Fruit fly (Drosophila melanogaster) whole organism, embryonic: ENCODE data around the gene AlaRS.

Experiments
- Abd-B ChIP-seq: fragments of 200-800 bp; sonication (Bioruptor generic); optimal IDR thresholded peaks from 2 replicates; lab custom pipeline; 2018; ENCODE audit warnings: missing biosample characterization, mild to moderate bottlenecking, missing genetic modification characterization, moderate library complexity
- Atf6 ChIP-seq: fragments of 200-800 bp; sonication (Bioruptor generic); IDR thresholded peaks from 2 replicates; pipeline ENCODE4 v1.3.6; 2022; ENCODE audit warnings: missing biosample characterization, missing genetic modification characterization
- CG10147 ChIP-seq: fragments of 200-800 bp; sonication (Bioruptor generic); optimal IDR thresholded peaks from 2 replicates; lab custom pipeline; 2019; ENCODE audit warnings: missing biosample characterization, mild to moderate bottlenecking, missing genetic modification characterization, moderate library complexity
- CG10209 ChIP-seq: fragments of 200-800 bp; sonication (Bioruptor generic); optimal IDR thresholded peaks from 3 replicates; lab custom pipeline; 2017; ENCODE audit warnings: missing biosample characterization, mild to moderate bottlenecking, missing genetic modification characterization, missing genetic modification reagents
- CG10267 ChIP-seq: fragments of 200-800 bp; sonication (Bioruptor generic); optimal IDR thresholded peaks from 2 replicates; lab custom pipeline; 2018; ENCODE audit warnings: missing biosample characterization, mild to moderate bottlenecking, missing genetic modification characterization, moderate library complexity
- CG11398 ChIP-seq: fragments of 200-800 bp; sonication (Bioruptor generic); optimal IDR thresholded peaks from 2 replicates; lab custom pipeline; 2016; ENCODE audit warnings: missing biosample characterization, missing genetic modification characterization
- CG11695 ChIP-seq: fragments of 200-800 bp; sonication (Bioruptor generic); IDR thresholded peaks from 3 replicates; pipeline ENCODE4 v1.3.6; 2022; ENCODE audit warnings: missing biosample characterization, missing genetic modification characterization
- CG12104 ChIP-seq: fragments of 200-800 bp; sonication (Bioruptor generic); optimal IDR thresholded peaks from 3 replicates; lab custom pipeline; 2016; ENCODE audit warnings: missing biosample characterization, missing genetic modification characterization
- CG12219 ChIP-seq: fragments of 200-800 bp; sonication (Bioruptor generic); optimal IDR thresholded peaks from 3 replicates; lab custom pipeline; 2018; ENCODE audit warnings: missing biosample characterization, mild to moderate bottlenecking, missing genetic modification characterization
- CG12391 ChIP-seq: fragments of 200-800 bp; sonication (Bioruptor generic); optimal IDR thresholded peaks from 3 replicates; lab custom pipeline; 2018; ENCODE audit warnings: missing biosample characterization, mild to moderate bottlenecking, missing genetic modification characterization, moderate library complexity
- CG17186 ChIP-seq: fragments of 200-800 bp; sonication (Bioruptor generic); optimal IDR thresholded peaks from 3 replicates; lab custom pipeline; 2017; ENCODE audit warnings: missing biosample characterization, missing genetic modification reagents, missing genetic modification characterization
- CG17829 ChIP-seq: fragments of 200-800 bp; optimal IDR thresholded peaks from 2 replicates; lab custom pipeline; 2019; ENCODE audit warnings: missing biosample characterization, mild to moderate bottlenecking, missing genetic modification characterization, moderate library complexity
- CG18476 ChIP-seq: fragments of 200-800 bp; sonication (Bioruptor generic); optimal IDR thresholded peaks from 2 replicates; lab custom pipeline; 2016; ENCODE audit warnings: missing biosample characterization, mild to moderate bottlenecking, missing genetic modification characterization
- CG18764 ChIP-seq: fragments of 200-800 bp; sonication (Bioruptor generic); optimal IDR thresholded peaks from 3 replicates; lab custom pipeline; 2016; ENCODE audit warnings: missing biosample characterization, missing genetic modification characterization
- CG2712 ChIP-seq: fragments of 200-800 bp; optimal IDR thresholded peaks from 3 replicates; lab custom pipeline; 2019; ENCODE audit warnings: missing biosample characterization, mild to moderate bottlenecking, missing genetic modification characterization, moderate library complexity
- CG31224 ChIP-seq: fragments of 200-800 bp; sonication (Bioruptor generic); IDR thresholded peaks from 2 replicates; pipeline ENCODE4 v1.3.6; 2022; ENCODE audit warnings: missing biosample characterization, missing genetic modification characterization
- CG3407 ChIP-seq: fragments of 200-800 bp; sonication (Bioruptor generic); optimal IDR thresholded peaks from 2 replicates; lab custom pipeline; 2018; ENCODE audit warnings: missing biosample characterization, mild to moderate bottlenecking, missing genetic modification characterization
- CG3847 ChIP-seq: fragments of 200-800 bp; sonication (Bioruptor generic); IDR thresholded peaks from 2 replicates; pipeline ENCODE4 v1.3.6; 2022; ENCODE audit warnings: missing biosample characterization, missing genetic modification characterization
- CG3995 ChIP-seq: fragments of 200-800 bp; sonication (Bioruptor generic); optimal IDR thresholded peaks from 3 replicates; lab custom pipeline; 2016; ENCODE audit warnings: missing biosample characterization, missing genetic modification characterization
- CG7745 ChIP-seq: fragments of 200-800 bp; sonication (Bioruptor generic); optimal IDR thresholded peaks from 2 replicates; lab custom pipeline; 2018; ENCODE audit warnings: missing biosample characterization, mild to moderate bottlenecking, missing genetic modification characterization, moderate library complexity
- Chrac-16 ChIP-seq: fragments of 200-800 bp; sonication (Bioruptor generic); optimal IDR thresholded peaks from 3 replicates; lab custom pipeline; 2016; ENCODE audit warnings: missing biosample characterization, missing genetic modification characterization
- Deaf1 ChIP-seq: fragments of 200-800 bp; optimal IDR thresholded peaks from 3 replicates; lab custom pipeline; 2019; ENCODE audit warnings: missing biosample characterization, mild to moderate bottlenecking, missing genetic modification characterization, moderate library complexity
- E2f1 ChIP-seq: fragments of 200-800 bp; sonication (Bioruptor generic); IDR thresholded peaks from 2 replicates; pipeline ENCODE4 v1.3.6; 2022; ENCODE audit warnings: missing biosample characterization, missing genetic modification characterization
- Fer2 ChIP-seq: fragments of 200-800 bp; sonication (Bioruptor generic); optimal IDR thresholded peaks from 2 replicates; lab custom pipeline; 2018; ENCODE audit warnings: missing biosample characterization, mild to moderate bottlenecking, missing genetic modification characterization, moderate library complexity
- Gsc ChIP-seq: fragments of 200-800 bp; sonication (Bioruptor generic); IDR thresholded peaks from 2 replicates; pipeline ENCODE4 v1.3.6; 2022; ENCODE audit warnings: missing biosample characterization, missing genetic modification characterization
- Hr3 ChIP-seq: fragments of 200-800 bp; sonication (Bioruptor generic); optimal IDR thresholded peaks from 3 replicates; lab custom pipeline; 2016; ENCODE audit warnings: missing biosample characterization, missing genetic modification characterization
- Ptx1 ChIP-seq: fragments of 200-800 bp; sonication (Bioruptor generic); IDR thresholded peaks from 2 replicates; pipeline ENCODE4 v1.3.6; 2022; ENCODE audit warnings: missing biosample characterization, missing genetic modification characterization
- Side ChIP-seq: fragments of 200-800 bp; sonication (Bioruptor generic); optimal IDR thresholded peaks from 2 replicates; lab custom pipeline; 2016; ENCODE audit warnings: missing biosample characterization, missing genetic modification characterization
- Sin3A ChIP-seq: fragments of >200 bp; optimal IDR thresholded peaks from 2 replicates; lab custom pipeline; 2018
- Sry-β ChIP-seq: fragments of 200-800 bp; sonication (Bioruptor generic); optimal IDR thresholded peaks from 2 replicates; lab custom pipeline; 2018; ENCODE audit warnings: missing biosample characterization, mild to moderate bottlenecking, missing genetic modification characterization, moderate library complexity
- Stat92E ChIP-seq, 3 experiments: fragments of >200 bp in 2 of 3; fragments of 200-800 bp in 1 of 3; sonication (Bioruptor generic) in 1 of 3; optimal IDR thresholded peaks; 2 replicates each; lab custom pipeline; 2017 to 2019; ENCODE audit warnings: missing biosample characterization in 3 of 3, missing genetic modification characterization in 3 of 3, mild to moderate bottlenecking in 1 of 3, moderate library complexity in 1 of 3
- amos ChIP-seq: fragments of 200-800 bp; sonication (Bioruptor generic); IDR thresholded peaks from 2 replicates; pipeline ENCODE4 v1.3.6; 2022; ENCODE audit warnings: missing biosample characterization, missing genetic modification characterization; ENCODE audit not compliant: partially characterized antibody
- bab2 ChIP-seq: fragments of 200-800 bp; sonication (Bioruptor generic); optimal IDR thresholded peaks from 2 replicates; lab custom pipeline; 2016; ENCODE audit warnings: missing biosample characterization, missing genetic modification characterization
- bowl ChIP-seq: fragments of 200-800 bp; sonication (Bioruptor generic); IDR thresholded peaks from 2 replicates; pipeline ENCODE4 v1.3.6; 2022; ENCODE audit warnings: missing biosample characterization, missing genetic modification characterization
- gce ChIP-seq: fragments of 200-800 bp; sonication (Bioruptor generic); IDR thresholded peaks from 3 replicates; pipeline ENCODE4 v1.3.6; 2022; ENCODE audit warnings: missing biosample characterization, missing genetic modification characterization
- gcm2 ChIP-seq: fragments of 200-800 bp; sonication (Bioruptor generic); optimal IDR thresholded peaks from 2 replicates; lab custom pipeline; 2016; ENCODE audit warnings: missing biosample characterization, missing genetic modification characterization
- gfzf ChIP-seq: fragments of 200-800 bp; sonication (Bioruptor generic); optimal IDR thresholded peaks from 2 replicates; lab custom pipeline; 2016; ENCODE audit warnings: missing biosample characterization, mild to moderate bottlenecking, missing genetic modification characterization, moderate library complexity
- gsb ChIP-seq: fragments of 200-800 bp; sonication (Bioruptor generic); IDR thresholded peaks from 2 replicates; pipeline ENCODE4 v1.3.6; 2022; ENCODE audit warnings: missing biosample characterization, missing genetic modification characterization
- hth ChIP-seq: fragments of >200 bp; optimal IDR thresholded peaks from 2 replicates; lab custom pipeline; 2017; ENCODE audit warnings: inconsistent platforms
- jing ChIP-seq: fragments of 200-800 bp; sonication (Bioruptor generic); optimal IDR thresholded peaks from 2 replicates; lab custom pipeline; 2018; ENCODE audit warnings: missing biosample characterization, mild to moderate bottlenecking, missing genetic modification characterization
- kay ChIP-seq: fragments of 200-800 bp; sonication (Bioruptor generic); optimal IDR thresholded peaks from 2 replicates; lab custom pipeline; 2016; ENCODE audit warnings: missing biosample characterization, missing genetic modification characterization
- mirr ChIP-seq: fragments of 200-800 bp; sonication (Bioruptor generic); optimal IDR thresholded peaks from 3 replicates; lab custom pipeline; 2018; ENCODE audit warnings: missing biosample characterization, mild to moderate bottlenecking, missing genetic modification characterization
- org-1 ChIP-seq: fragments of 200-800 bp; sonication (Bioruptor generic); optimal IDR thresholded peaks from 2 replicates; lab custom pipeline; 2017; ENCODE audit warnings: missing biosample characterization, missing genetic modification characterization
- p53 ChIP-seq: fragments of 200-800 bp; sonication (Bioruptor generic); optimal IDR thresholded peaks from 2 replicates; lab custom pipeline; 2016; ENCODE audit warnings: missing biosample characterization, missing genetic modification characterization
- pan ChIP-seq, 4 experiments: fragments of >200 bp in 3 of 4; fragments of 200-800 bp in 1 of 4; sonication (Bioruptor generic) in 1 of 4; optimal IDR thresholded peaks in 3 of 4; IDR thresholded peaks in 1 of 4; 2 replicates each; pipeline versions ENCODE4 v1.3.6 to Lab custom; 2017 to 2022; ENCODE audit warnings: missing biosample characterization in 2 of 4, missing genetic modification characterization in 2 of 4, mixed read lengths in 1 of 4
- run ChIP-seq: fragments of 200-800 bp; sonication (Bioruptor generic); optimal IDR thresholded peaks from 3 replicates; lab custom pipeline; 2018; ENCODE audit warnings: missing biosample characterization, mild to moderate bottlenecking, missing genetic modification characterization
- seq ChIP-seq: fragments of 200-800 bp; sonication (Bioruptor generic); IDR thresholded peaks from 2 replicates; pipeline ENCODE4 v1.3.6; 2022; ENCODE audit warnings: missing biosample characterization, missing genetic modification characterization
- tap ChIP-seq: fragments of 200-800 bp; optimal IDR thresholded peaks from 3 replicates; lab custom pipeline; 2019; ENCODE audit warnings: missing biosample characterization, mild to moderate bottlenecking, missing genetic modification characterization, moderate library complexity
- tio ChIP-seq: fragments of 200-800 bp; sonication (Bioruptor generic); optimal IDR thresholded peaks from 2 replicates; lab custom pipeline; 2017; ENCODE audit warnings: missing biosample characterization, missing genetic modification characterization, inconsistent platforms
- tx ChIP-seq: fragments of 200-800 bp; sonication (Bioruptor generic); optimal IDR thresholded peaks from 2 replicates; lab custom pipeline; 2016; ENCODE audit warnings: missing biosample characterization, missing genetic modification characterization
- vfl ChIP-seq: fragments of 200-800 bp; sonication (Bioruptor generic); optimal IDR thresholded peaks from 2 replicates; lab custom pipeline; 2016; ENCODE audit warnings: missing biosample characterization, missing genetic modification characterization

The AlaRS gene

DNA sequence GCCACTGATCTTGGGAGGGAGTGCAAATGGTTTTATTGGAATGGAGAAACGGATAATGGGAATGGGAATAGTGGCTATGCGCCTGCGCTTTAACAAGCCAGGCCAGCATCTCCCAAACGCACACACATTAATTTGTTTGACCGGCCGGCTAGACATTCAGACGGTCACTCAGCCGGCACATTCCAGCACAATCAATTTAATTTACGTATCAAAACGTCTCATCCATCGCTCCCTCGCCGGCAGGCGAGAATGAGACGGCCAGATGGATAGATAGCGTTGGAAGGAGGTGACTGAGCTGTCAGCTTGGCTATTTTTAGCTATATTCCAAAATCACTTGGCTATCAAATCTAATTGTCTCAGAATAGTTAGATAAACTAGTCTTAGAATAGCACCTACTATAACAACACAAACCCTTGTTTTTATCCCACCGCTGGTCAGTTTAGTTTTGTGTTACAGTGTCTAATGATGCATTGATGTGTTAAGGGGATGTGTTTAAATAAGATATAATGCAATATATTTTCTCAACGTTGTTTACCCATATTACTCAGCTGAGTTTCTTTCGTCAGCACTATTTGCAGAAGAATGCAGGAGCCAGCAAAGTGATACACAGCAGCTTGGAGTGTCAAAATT is 42.0 kb upstream of the AlaRS start (continued):
- no peak for TF ChIP-seq Abd-B (GFP tag; lab: Kevin White, UChicago)
- no peak for TF ChIP-seq Chrac-16 (GFP tag; lab: Kevin White, UChicago)
- TF ChIP-seq bowl (GFP tag; lab: Robert Waterston, UW): no peak
- no peak for TF ChIP-seq org-1 (GFP tag; lab: Kevin White, UChicago)
- TF ChIP-seq CG18476: no peak
- no peak for TF ChIP-seq CG11398 (GFP tag; lab: Kevin White, UChicago)
- peak; percentile 92 for TF ChIP-seq Sry-β
- TF ChIP-seq CG2712: peak; percentile 47
- TF ChIP-seq run (tag; lab: Kevin White, UChicago): no peak
- TF ChIP-seq Fer2: no peak
- TF ChIP-seq vfl (GFP tag; lab: Kevin White, UChicago): no peak
- no peak for TF ChIP-seq CG10147
- TF ChIP-seq Atf6 (GFP tag; lab: Robert Waterston, UW): no peak
- no peak for TF ChIP-seq jing (GFP tag; lab: Kevin White, UChicago)
- TF ChIP-seq Stat92E (GFP tag; optimal IDR thresholded peaks at IDR 0.05; lab: Kevin White, UChicago): no peak
- TF ChIP-seq CG10267 (tag; lab: Kevin White, UChicago): no peak
- TF ChIP-seq gce (GFP tag; lab: Robert Waterston, UW): no peak
- TF ChIP-seq CG7745: no peak
- TF ChIP-seq CG17829: no peak
- TF ChIP-seq Sin3A (lab: Kevin White, UChicago): no peak
- TF ChIP-seq CG10209: no peak
- no peak for TF ChIP-seq CG12219 (GFP tag; lab: Kevin White, UChicago)
- no peak for TF ChIP-seq seq
- TF ChIP-seq p53 (GFP tag; lab: Kevin White, UChicago): no peak
- TF ChIP-seq mirr (GFP tag; lab: Kevin White, UChicago): no peak
- no peak for TF ChIP-seq CG17186 (GFP tag; lab: Kevin White, UChicago)
- TF ChIP-seq pan (optimal IDR thresholded peaks at IDR 0.05; lab: Kevin White, UChicago): no peak
- no peak for TF ChIP-seq pan (GFP tag; optimal IDR thresholded peaks at IDR 0.05 in 1 of 2, IDR thresholded peaks at IDR 0.05 in 1 of 2)
- TF ChIP-seq gfzf: no peak
- TF ChIP-seq gsb: no peak
- TF ChIP-seq Deaf1 (tag; lab: Kevin White, UChicago): no peak
- TF ChIP-seq Gsc: no peak
- TF ChIP-seq CG3407 (GFP tag; lab: Kevin White, UChicago): peak; percentile 24
- no peak for TF ChIP-seq tio (GFP tag; lab: Kevin White, UChicago)
- TF ChIP-seq gcm2: no peak
- peak; percentile 9 for TF ChIP-seq bab2 (GFP tag; lab: Kevin White, UChicago)
- peak; percentile 14 for TF ChIP-seq CG12391
- TF ChIP-seq amos: no peak
- no peak for TF ChIP-seq Hr3 (GFP tag; lab: Kevin White, UChicago)
- no peak for TF ChIP-seq hth (lab: Kevin White, UChicago)
- no peak for TF ChIP-seq CG31224 (GFP tag; lab: Robert Waterston, UW)
- TF ChIP-seq Ptx1 (GFP tag; lab: Robert Waterston, UW): no peak
- TF ChIP-seq tap (tag; lab: Kevin White, UChicago): peak; percentile 5
- TF ChIP-seq Side (GFP tag; lab: Kevin White, UChicago): no peak
- no peak for TF ChIP-seq E2f1 (GFP tag; lab: Robert Waterston, UW)
- no peak for TF ChIP-seq CG3995 (GFP tag; lab: Kevin White, UChicago)
- no peak for TF ChIP-seq CG11695
- TF ChIP-seq CG3847 (GFP tag; lab: Robert Waterston, UW): no peak
- TF ChIP-seq kay (GFP tag; lab: Kevin White, UChicago): peak; percentile 14
- TF ChIP-seq tx (GFP tag; lab: Kevin White, UChicago): no peak
- no peak for TF ChIP-seq CG12104 (GFP tag; lab: Kevin White, UChicago)
- TF ChIP-seq CG18764 (GFP tag; lab: Kevin White, UChicago): no peak
